Fruit fly (Drosophila melanogaster): ENCODE results near the gene CG42749.

- TF ChIP-seq Myc (optimal IDR thresholded peaks at IDR 0.05) (no peak), ttk (optimal IDR thresholded peaks at IDR 0.05) (no peak)
Observed at dm6 chrX:5332259-5332862, 36.5 kb downstream of the CG42749 start, which contains the start of gene CanB.

All from Kc167 (cell line).